Fruit fly (Drosophila melanogaster) whole organism: ENCODE results near the gene CG32225.

Experiments
- CG8478 ChIP-seq: fragments of >200 bp; optimal IDR thresholded peaks from 2 replicates; lab custom pipeline; 2018; ENCODE audit warnings: inconsistent platforms
- Dll ChIP-seq: fragments of >200 bp; optimal IDR thresholded peaks from 2 replicates; lab custom pipeline; 2017
- EcR ChIP-seq, 2 experiments: fragments of >200 bp; optimal IDR thresholded peaks; 2 replicates each; lab custom pipeline; 2017; ENCODE audit warnings: missing biosample characterization in 2 of 2, missing genetic modification characterization in 2 of 2, missing genetic modification reagents in 2 of 2
- pan ChIP-seq: fragments of >200 bp; optimal IDR thresholded peaks from 2 replicates; lab custom pipeline; 2017
- psq ChIP-seq: fragments of >200 bp; optimal IDR thresholded peaks from 2 replicates; lab custom pipeline; 2017
- usp ChIP-seq: fragments of >200 bp; optimal IDR thresholded peaks from 2 replicates; lab custom pipeline; 2017; ENCODE audit warnings: missing biosample characterization, missing genetic modification characterization, mixed read lengths

DNA sequence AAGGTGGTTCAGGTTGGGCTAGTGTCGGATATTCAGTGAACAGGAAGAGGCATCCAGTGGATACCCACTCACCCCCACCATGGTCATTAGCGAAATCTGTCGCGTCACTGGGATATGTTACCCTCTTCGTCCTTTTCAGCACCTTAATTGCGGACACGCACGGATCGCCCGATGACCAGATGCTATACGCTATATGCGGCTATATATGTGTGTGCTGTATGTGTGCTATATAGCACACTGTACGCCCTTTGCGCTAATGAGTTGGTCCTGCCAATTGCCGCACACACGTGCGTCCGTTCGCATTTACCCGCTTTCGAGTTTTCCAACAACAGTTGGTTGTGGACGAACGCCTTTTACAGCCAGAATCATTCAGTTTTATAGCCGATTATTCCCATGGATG lies 24.8 kb downstream of the CG32225 start:
- TF ChIP-seq EcR (GFP tag; optimal IDR thresholded peaks at IDR 0.05; lab: Kevin White, UChicago) (no peak), pan (lab: Kevin White, UChicago) (no peak), psq (no peak), usp (GFP tag; lab: Kevin White, UChicago) (no peak), CG8478 (lab: Kevin White, UChicago) (no peak), Dll (lab: Kevin White, UChicago) (no peak)
